Worm (Caenorhabditis elegans) whole organism, L4 larva: ENCODE data around the gene pqn-73.
A peak's percentile ranks its signal among the peaks of the same experiment; 100 is the strongest.

Source experiments
- D1046.2 ChIP-seq: fragments of 200-800 bp; sonication (Bioruptor generic); IDR thresholded peaks from 2 replicates; pipeline ENCODE4 v1.3.6; 2022; ENCODE audit warnings: missing genetic modification characterization, missing compliant biosample characterization
- F10B5.3 ChIP-seq: sonication (generic microtip); optimal IDR thresholded peaks from 2 replicates; lab custom pipeline; 2016; ENCODE audit warnings: mild to moderate bottlenecking, missing genetic modification characterization, missing compliant biosample characterization
- R02D3.7 ChIP-seq: fragments of 150-350 bp; sonication (generic microtip); optimal IDR thresholded peaks from 3 replicates; lab custom pipeline; 2014; ENCODE audit warnings: missing biosample characterization, missing genetic modification characterization
- T26A8.4 ChIP-seq: fragments of 200-800 bp; sonication (Bioruptor generic); IDR thresholded peaks from 2 replicates; pipeline ENCODE4 v1.3.6; 2022; ENCODE audit warnings: missing genetic modification characterization, missing compliant biosample characterization
- Y5F2A.4 ChIP-seq: fragments of 200-800 bp; sonication (Bioruptor generic); optimal IDR thresholded peaks from 2 replicates; lab custom pipeline; 2018; ENCODE audit warnings: mild to moderate bottlenecking, missing genetic modification characterization, missing compliant biosample characterization
- ZK546.5 ChIP-seq, 2 experiments: sonication (generic microtip); optimal IDR thresholded peaks; 2 replicates each; lab custom pipeline; 2017; ENCODE audit warnings: missing biosample characterization in 2 of 2, missing genetic modification characterization in 2 of 2
- aha-1 ChIP-seq: fragments of 150-350 bp; peaks from one replicate; lab custom pipeline; 2014; ENCODE audit warnings: missing biosample characterization, missing genetic modification characterization
- ama-1 ChIP-seq: fragments of 150-350 bp; optimal IDR thresholded peaks from 2 replicates; lab custom pipeline; 2014; ENCODE audit warnings: inconsistent platforms, mixed read lengths
- arid-1 ChIP-seq: fragments of 200-800 bp; sonication (Bioruptor generic); conservative IDR thresholded peaks from 2 replicates; pipeline ENCODE4 v1.3.6; 2022; ENCODE audit warnings: missing genetic modification reagents, missing genetic modification characterization, missing compliant biosample characterization
- attf-4 ChIP-seq: sonication (generic microtip); optimal IDR thresholded peaks from 3 replicates; lab custom pipeline; 2017; ENCODE audit warnings: missing biosample characterization, missing genetic modification characterization
- daf-16 ChIP-seq, 3 experiments: sonication (generic microtip); optimal IDR thresholded peaks; 2 replicates each; lab custom pipeline; 2016 to 2017; ENCODE audit warnings: missing genetic modification characterization in 3 of 3, missing genetic modification reagents in 3 of 3, mild to moderate bottlenecking in 2 of 3, missing compliant biosample characterization in 2 of 3, missing biosample characterization in 1 of 3, moderate library complexity in 1 of 3
- daf-19 ChIP-seq: fragments of 200-800 bp; sonication (Bioruptor generic); conservative IDR thresholded peaks from 2 replicates; pipeline ENCODE4 v1.3.6; 2022; ENCODE audit warnings: missing genetic modification characterization, missing compliant biosample characterization
- daf-8 ChIP-seq: fragments of 200-800 bp; sonication (Bioruptor generic); IDR thresholded peaks from 2 replicates; pipeline ENCODE4 v1.3.6; 2022; ENCODE audit warnings: missing genetic modification characterization, missing compliant biosample characterization
- dmd-8 ChIP-seq: fragments of 200-800 bp; sonication (Bioruptor generic); IDR thresholded peaks from 2 replicates; pipeline ENCODE4 v1.3.6; 2022; ENCODE audit warnings: missing genetic modification characterization, missing compliant biosample characterization
- dpl-1 ChIP-seq: fragments of 150-350 bp; optimal IDR thresholded peaks from 2 replicates; lab custom pipeline; 2014; ENCODE audit warnings: missing biosample characterization, missing genetic modification reagents, missing genetic modification characterization
- dve-1 ChIP-seq: sonication (generic microtip); optimal IDR thresholded peaks from 2 replicates; lab custom pipeline; 2017; ENCODE audit warnings: antibody characterized with exemption, mild to moderate bottlenecking, missing genetic modification characterization, missing compliant biosample characterization; ENCODE audit not compliant: insufficient read depth
- fkh-10 ChIP-seq: fragments of 150-350 bp; optimal IDR thresholded peaks from 2 replicates; lab custom pipeline; 2014; ENCODE audit warnings: missing biosample characterization, missing genetic modification reagents, missing genetic modification characterization
- hlh-30 ChIP-seq: sonication (generic microtip); optimal IDR thresholded peaks from 2 replicates; lab custom pipeline; 2017; ENCODE audit warnings: antibody characterized with exemption, mild to moderate bottlenecking, missing genetic modification characterization, missing compliant biosample characterization; ENCODE audit not compliant: insufficient read depth
- hmg-1.1 ChIP-seq: fragments of 200-800 bp; sonication (Bioruptor generic); IDR thresholded peaks from 2 replicates; pipeline ENCODE4 v1.3.6; 2022; ENCODE audit warnings: missing genetic modification reagents, missing genetic modification characterization, missing compliant biosample characterization
- lin-1 ChIP-seq: fragments of 200-800 bp; sonication (Bioruptor generic); IDR thresholded peaks from 2 replicates; pipeline ENCODE4 v1.3.6; 2022; ENCODE audit warnings: missing genetic modification reagents, missing genetic modification characterization, missing compliant biosample characterization
- lin-15B ChIP-seq: fragments of 150-350 bp; sonication (generic microtip); optimal IDR thresholded peaks from 3 replicates; lab custom pipeline; 2014; ENCODE audit warnings: missing biosample characterization, missing genetic modification characterization
- lin-38 ChIP-seq: fragments of 200-800 bp; sonication (Bioruptor generic); IDR thresholded peaks from 2 replicates; pipeline ENCODE4 v1.3.6; 2022; ENCODE audit warnings: missing genetic modification reagents, missing genetic modification characterization, missing compliant biosample characterization
- lin-39 ChIP-seq: fragments of 150-350 bp; optimal IDR thresholded peaks from 2 replicates; lab custom pipeline; 2014; ENCODE audit warnings: missing biosample characterization, missing genetic modification reagents, missing genetic modification characterization
- lir-3 ChIP-seq: sonication (generic microtip); optimal IDR thresholded peaks from 2 replicates; lab custom pipeline; 2016; ENCODE audit warnings: mild to moderate bottlenecking, missing genetic modification characterization, missing compliant biosample characterization
- lsy-2 ChIP-seq, 2 experiments: fragments of 150-350 bp in 1 of 2; sonication (generic microtip) in 1 of 2; optimal IDR thresholded peaks; 2 replicates each; lab custom pipeline; 2014 to 2017; ENCODE audit warnings: missing biosample characterization in 2 of 2, missing genetic modification characterization in 2 of 2
- mdl-1 ChIP-seq, 2 experiments: fragments of 150-350 bp in 1 of 2; sonication (generic microtip) in 1 of 2; optimal IDR thresholded peaks; 2 replicates each; lab custom pipeline; 2014 to 2017; ENCODE audit warnings: missing biosample characterization in 2 of 2, missing genetic modification characterization in 2 of 2
- mep-1 ChIP-seq: fragments of 150-350 bp; sonication (generic microtip); optimal IDR thresholded peaks from 3 replicates; lab custom pipeline; 2014; ENCODE audit warnings: missing biosample characterization, missing genetic modification characterization
- mes-2 ChIP-seq: sonication (generic microtip); optimal IDR thresholded peaks from 2 replicates; lab custom pipeline; 2016; ENCODE audit warnings: missing genotype, mild to moderate bottlenecking, missing genetic modification characterization, missing compliant biosample characterization; ENCODE audit not compliant: poor library complexity, severe bottlenecking
- nhr-10 ChIP-seq: fragments of 150-350 bp; optimal IDR thresholded peaks from 2 replicates; lab custom pipeline; 2014; ENCODE audit warnings: missing biosample characterization, missing genetic modification characterization
- nhr-237 ChIP-seq: sonication (generic microtip); optimal IDR thresholded peaks from 2 replicates; lab custom pipeline; 2017; ENCODE audit warnings: missing biosample characterization, missing genetic modification characterization
- nhr-28 ChIP-seq: fragments of 150-350 bp; optimal IDR thresholded peaks from 2 replicates; lab custom pipeline; 2014; ENCODE audit warnings: missing biosample characterization, missing genetic modification characterization
- nhr-42 ChIP-seq: fragments of 200-800 bp; sonication (Bioruptor generic); IDR thresholded peaks from 2 replicates; pipeline ENCODE4 v1.3.6; 2022; ENCODE audit warnings: missing genetic modification characterization, missing compliant biosample characterization
- nhr-6 ChIP-seq: fragments of 150-350 bp; optimal IDR thresholded peaks from 2 replicates; lab custom pipeline; 2014; ENCODE audit warnings: missing biosample characterization, missing genetic modification characterization
- nhr-76 ChIP-seq: fragments of 150-350 bp; optimal IDR thresholded peaks from 2 replicates; lab custom pipeline; 2014; ENCODE audit warnings: missing biosample characterization, missing genetic modification characterization
- nhr-77 ChIP-seq: fragments of 150-350 bp; optimal IDR thresholded peaks from 2 replicates; lab custom pipeline; 2014; ENCODE audit warnings: missing biosample characterization, missing genetic modification characterization
- pha-4 ChIP-seq, 2 experiments: fragments of 150-350 bp in 1 of 2; fragments of 200-800 bp in 1 of 2; sonication (Bioruptor generic) in 1 of 2; IDR thresholded peaks in 1 of 2; optimal IDR thresholded peaks in 1 of 2; 2 replicates each; pipeline versions ENCODE4 v1.3.6 to Lab custom; 2014 to 2022; ENCODE audit warnings: missing genetic modification characterization in 2 of 2, missing genetic modification reagents in 2 of 2, missing biosample characterization in 1 of 2, missing compliant biosample characterization in 1 of 2
- pqm-1 ChIP-seq: sonication (generic microtip); optimal IDR thresholded peaks from 2 replicates; lab custom pipeline; 2017; ENCODE audit warnings: missing biosample characterization, missing genetic modification characterization
- skn-1 ChIP-seq: fragments of 150-350 bp; optimal IDR thresholded peaks from 2 replicates; lab custom pipeline; 2014; ENCODE audit warnings: missing biosample characterization, missing genetic modification characterization
- snpc-1.2 ChIP-seq: fragments of 200-800 bp; sonication (Bioruptor generic); IDR thresholded peaks from 2 replicates; pipeline ENCODE4 v1.3.6; 2022; ENCODE audit warnings: missing genetic modification reagents, missing genetic modification characterization, missing compliant biosample characterization
- spr-1 ChIP-seq: sonication (generic microtip); optimal IDR thresholded peaks from 2 replicates; lab custom pipeline; 2016; ENCODE audit warnings: mild to moderate bottlenecking, missing genetic modification characterization, missing compliant biosample characterization
- spr-3 ChIP-seq: fragments of 200-800 bp; sonication (Bioruptor generic); optimal IDR thresholded peaks from 2 replicates; lab custom pipeline; 2018; ENCODE audit warnings: mild to moderate bottlenecking, missing genetic modification characterization, missing compliant biosample characterization
- tra-1 ChIP-seq: fragments of 200-800 bp; sonication (Bioruptor generic); IDR thresholded peaks from 2 replicates; pipeline ENCODE4 v1.3.6; 2022; ENCODE audit warnings: missing genetic modification reagents, missing genetic modification characterization, missing compliant biosample characterization
- unc-130 ChIP-seq: sonication (generic microtip); optimal IDR thresholded peaks from 2 replicates; lab custom pipeline; 2016; ENCODE audit warnings: missing genetic modification reagents, missing genetic modification characterization, missing compliant biosample characterization
- unc-39 ChIP-seq: sonication (generic microtip); optimal IDR thresholded peaks from 2 replicates; lab custom pipeline; 2017; ENCODE audit warnings: missing biosample characterization, missing genetic modification characterization
- zip-2 ChIP-seq: fragments of 150-350 bp; optimal IDR thresholded peaks from 2 replicates; lab custom pipeline; 2014; ENCODE audit warnings: missing biosample characterization, missing genetic modification characterization
- ztf-11 ChIP-seq: fragments of 150-350 bp; optimal IDR thresholded peaks from 2 replicates; lab custom pipeline; 2014; ENCODE audit warnings: missing biosample characterization, missing genetic modification characterization
- ztf-7 ChIP-seq: fragments of 150-350 bp; optimal IDR thresholded peaks from 2 replicates; lab custom pipeline; 2014; ENCODE audit warnings: missing biosample characterization, missing genetic modification characterization

Gene pqn-73

ce11 chrII:8561227-8561626 lies 20.7 kb downstream of the pqn-73 start, which contains the start of gene iff-2 (continued):
- peak; percentile 99 for TF ChIP-seq nhr-77
- TF ChIP-seq mdl-1 (tag; optimal IDR thresholded peaks at IDR 0.05; lab: Kevin White, UChicago): peak; percentile 93 to 99
- no peak for TF ChIP-seq snpc-1.2 (GFP tag; lab: Robert Waterston, UW)
- TF ChIP-seq unc-39 (tag; lab: Kevin White, UChicago): no peak

- TF ChIP-seq lin-15B (no peak), tra-1 (GFP tag; lab: Robert Waterston, UW) (no peak), daf-8 (GFP tag; lab: Robert Waterston, UW) (no peak), lin-38 (GFP tag; lab: Robert Waterston, UW) (no peak), fkh-10 (GFP tag; lab: Kevin White, UChicago) (no peak), ztf-7 (tag; lab: Kevin White, UChicago) (no peak), hmg-1.1 (GFP tag; lab: Robert Waterston, UW) (no peak), dmd-8 (no peak), F10B5.3 (tag; lab: Kevin White, UChicago) (no peak), nhr-237 (no peak), ztf-11 (tag; lab: Kevin White, UChicago) (no peak), ZK546.5 (tag; optimal IDR thresholded peaks at IDR 0.05; lab: Kevin White, UChicago) (no peak), Y5F2A.4 (no peak), lin-1 (GFP tag; lab: Robert Waterston, UW) (no peak)
- TF ChIP-seq, all 104 proteins: peak for 0
These were observed 21.5 kb downstream of the pqn-73 start, which contains the start of gene F54C9.14 for ce11 chrII:8562002-8562401. F54C9.14 (plus strand) TSS chrII:8562302.

ce11 chrII:8566039-8566438 lies 25.5 kb downstream of the pqn-73 start, which contains the start of gene stc-1:
stc-1 (minus strand) TSS chrII:8566139.
- TF ChIP-seq dve-1 (tag; lab: Kevin White, UChicago) (peak; percentile 43), aha-1 (peak; percentile 23), dpl-1 (GFP tag; lab: Kevin White, UChicago) (peak; percentile 70), hmg-1.1 (GFP tag; lab: Robert Waterston, UW) (no peak), daf-19 (no peak), pqm-1 (tag; lab: Kevin White, UChicago) (peak; percentile 20), lin-39 (no peak), nhr-6 (tag; lab: Kevin White, UChicago) (peak; percentile 53), D1046.2 (GFP tag; lab: Robert Waterston, UW) (no peak), daf-16 (GFP tag; optimal IDR thresholded peaks at IDR 0.05; lab: Kevin White, UChicago) (no peak), daf-16 (tag; optimal IDR thresholded peaks at IDR 0.05; lab: Kevin White, UChicago) (peak; percentile 33), nhr-10 (tag; lab: Kevin White, UChicago) (peak; percentile 1), nhr-42 (GFP tag; lab: Robert Waterston, UW) (no peak), nhr-28 (tag; lab: Kevin White, UChicago) (peak; percentile 39), lin-38 (GFP tag; lab: Robert Waterston, UW) (peak; percentile 81), arid-1 (GFP tag; lab: Robert Waterston, UW) (0 out of 2 replicates have a peak, but pooled peaks have one; percentile 22), mes-2 (tag; lab: Kevin White, UChicago) (peak; percentile 59), spr-1 (tag; lab: Kevin White, UChicago) (no peak), lsy-2 (tag; optimal IDR thresholded peaks at IDR 0.05; lab: Kevin White, UChicago) (peak in 1 of 2 experiments; percentile 45), T26A8.4 (peak; percentile 35; the same call in 1 of the 2 replicates), R02D3.7 (tag; lab: Kevin White, UChicago) (no peak)

- TF ChIP-seq spr-3 (no peak), nhr-6 (tag; lab: Kevin White, UChicago) (no peak), lir-3 (tag; lab: Kevin White, UChicago) (no peak), zip-2 (tag; lab: Kevin White, UChicago) (no peak), hlh-30 (tag; lab: Kevin White, UChicago) (peak; percentile 50), skn-1 (no peak), R02D3.7 (tag; lab: Kevin White, UChicago) (no peak), nhr-76 (tag; lab: Kevin White, UChicago) (no peak), mep-1 (tag; lab: Kevin White, UChicago) (peak; percentile 68), attf-4 (no peak), pha-4 (GFP tag; IDR thresholded peaks at IDR 0.05; lab: Robert Waterston, UW) (no peak), pha-4 (tag; optimal IDR thresholded peaks at IDR 0.05; lab: Kevin White, UChicago) (no peak), ztf-7 (tag; lab: Kevin White, UChicago) (no peak), nhr-28 (tag; lab: Kevin White, UChicago) (peak; percentile 95), unc-130 (GFP tag; lab: Kevin White, UChicago) (no peak), ama-1 (lab: Kevin White, UChicago) (peak; percentile 25), F10B5.3 (tag; lab: Kevin White, UChicago) (no peak)
These were observed 26.3 kb downstream of the pqn-73 start, which contains the start of gene F54C9.3 for ce11 chrII:8566806-8567266. F54C9.3 (minus strand) TSS chrII:8566856.
